Fruit fly (Drosophila melanogaster) ovary, adult (tissue): ENCODE data around the gene Rpn13R.

ENCODE experiments used
- CG17801 ChIP-seq: fragments of 200-800 bp; optimal IDR thresholded peaks from 2 replicates; lab custom pipeline; 2019; ENCODE audit warnings: missing biosample characterization, mild to moderate bottlenecking, missing genetic modification characterization, moderate library complexity; ENCODE audit not compliant: partially characterized antibody

Rpn13R gene

dm6 chrX:5131598-5131997 lies at the start of gene Rpn13R:
Gene Rpn13R, plus strand, starts transcription at chrX:5131898.
- no peak for TF ChIP-seq CG17801 (GFP tag; lab: Kevin White, UChicago)

- peak; percentile 72 for TF ChIP-seq CG17801 (GFP tag; lab: Kevin White, UChicago)
These were observed 49.3 kb upstream of the Rpn13R start for dm6 chrX:5082354-5082818.

dm6 chrX:5082840-5083646 lies 48.7 kb upstream of the Rpn13R start:
- peak; percentile 58 for TF ChIP-seq CG17801 (GFP tag; lab: Kevin White, UChicago)

- TF ChIP-seq CG17801 (GFP tag; lab: Kevin White, UChicago), result peak; percentile 59
These were observed 48.0 kb upstream of the Rpn13R start for dm6 chrX:5083647-5084096.

dm6 chrX:5084146-5085085 lies 47.3 kb upstream of the Rpn13R start, which contains the start of gene CG32767:
Gene CG32767, minus strand, starts transcription at chrX:5084768.
- TF ChIP-seq CG17801 (GFP tag; lab: Kevin White, UChicago), result peak; percentile 88

dm6 chrX:5085086-5085468 lies 46.6 kb upstream of the Rpn13R start:
- no peak for TF ChIP-seq CG17801 (GFP tag; lab: Kevin White, UChicago)

dm6 chrX:5085469-5085868 lies 46.2 kb upstream of the Rpn13R start, which contains the start of the genes CG15465 and rg:
Gene CG15465, plus strand, starts transcription at chrX:5085759.
Gene rg, plus strand, starts transcription at chrX:5085759.
- TF ChIP-seq CG17801 (GFP tag; lab: Kevin White, UChicago), result no peak

dm6 chrX:5085964-5086707 lies 45.6 kb upstream of the Rpn13R start:
- peak; percentile 18 for TF ChIP-seq CG17801 (GFP tag; lab: Kevin White, UChicago)

dm6 chrX:5086724-5087660 lies 44.7 kb upstream of the Rpn13R start:
- peak; percentile 78 for TF ChIP-seq CG17801 (GFP tag; lab: Kevin White, UChicago)

- no peak for TF ChIP-seq CG17801 (GFP tag; lab: Kevin White, UChicago)
These were observed 44.0 kb upstream of the Rpn13R start for dm6 chrX:5087748-5088147.

- TF ChIP-seq CG17801 (GFP tag; lab: Kevin White, UChicago), result no peak
These were observed 40.5 kb upstream of the Rpn13R start for dm6 chrX:5091154-5091553.

dm6 chrX:5091757-5092348 lies 39.8 kb upstream of the Rpn13R start:
- no peak for TF ChIP-seq CG17801 (GFP tag; lab: Kevin White, UChicago)

dm6 chrX:5093924-5094323 lies 37.8 kb upstream of the Rpn13R start:
- TF ChIP-seq CG17801 (GFP tag; lab: Kevin White, UChicago), result no peak
